Fruit fly (Drosophila melanogaster) whole organism, embryonic: Measurements from ENCODE around the gene dob.
A peak's percentile ranks its signal among the peaks of the same experiment; 100 is the strongest.

Experiments used
- Dref ChIP-seq: fragments of 200-800 bp; sonication (Bioruptor generic); IDR thresholded peaks from 2 replicates; pipeline ENCODE4 v1.3.6; 2022; ENCODE audit warnings: missing biosample characterization, missing genetic modification characterization
- az2 ChIP-seq: fragments of 200-800 bp; sonication (Bioruptor generic); optimal IDR thresholded peaks from 3 replicates; lab custom pipeline; 2016; ENCODE audit warnings: missing biosample characterization, missing genetic modification characterization
- ftz-f1 ChIP-seq: fragments of 200-800 bp; sonication (Bioruptor generic); optimal IDR thresholded peaks from 2 replicates; lab custom pipeline; 2016; ENCODE audit warnings: missing biosample characterization, missing genetic modification characterization

DNA sequence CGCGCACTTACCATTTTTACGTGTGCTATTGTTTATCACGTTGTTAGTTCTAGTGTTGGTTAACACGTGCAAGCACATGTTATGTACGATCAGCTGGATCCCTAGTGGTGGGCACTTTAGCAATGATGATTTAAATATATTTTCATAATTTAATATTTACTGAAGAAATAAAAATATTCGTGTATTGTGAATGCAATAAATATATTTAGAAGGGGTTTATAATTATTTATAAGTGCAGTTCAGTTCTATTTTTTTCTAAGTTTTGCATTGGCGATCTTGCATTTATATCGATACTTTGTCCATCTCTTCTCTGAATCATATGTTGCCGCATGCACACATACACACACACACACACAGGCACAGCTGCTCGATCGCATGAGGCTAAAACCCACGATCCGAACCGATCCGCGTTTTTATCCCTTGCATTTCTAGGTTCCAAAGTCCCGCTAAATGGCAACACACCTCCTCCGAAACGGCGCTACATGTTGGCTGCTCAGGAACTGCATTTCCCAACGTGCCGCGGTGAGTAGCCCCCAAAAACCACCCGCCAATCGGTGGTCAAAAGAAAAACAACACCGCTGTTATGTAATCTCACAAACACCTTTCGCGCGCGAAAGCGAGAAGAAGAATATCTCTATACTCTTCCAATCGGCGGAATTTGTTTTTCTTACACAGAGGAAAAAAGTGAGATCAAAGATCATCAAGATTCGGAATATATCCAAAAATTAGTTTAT is 19.1 kb downstream of the dob start, which contains the start of the genes CG15027 and Dbct:
- TF ChIP-seq az2 (GFP tag; lab: Kevin White, UChicago), result peak; percentile 44
- peak; percentile 53 for TF ChIP-seq Dref
- TF ChIP-seq ftz-f1, result no peak
